Fruit fly (Drosophila melanogaster): ENCODE measurements around the gene AhcyL2.

Gene AhcyL2

DNA sequence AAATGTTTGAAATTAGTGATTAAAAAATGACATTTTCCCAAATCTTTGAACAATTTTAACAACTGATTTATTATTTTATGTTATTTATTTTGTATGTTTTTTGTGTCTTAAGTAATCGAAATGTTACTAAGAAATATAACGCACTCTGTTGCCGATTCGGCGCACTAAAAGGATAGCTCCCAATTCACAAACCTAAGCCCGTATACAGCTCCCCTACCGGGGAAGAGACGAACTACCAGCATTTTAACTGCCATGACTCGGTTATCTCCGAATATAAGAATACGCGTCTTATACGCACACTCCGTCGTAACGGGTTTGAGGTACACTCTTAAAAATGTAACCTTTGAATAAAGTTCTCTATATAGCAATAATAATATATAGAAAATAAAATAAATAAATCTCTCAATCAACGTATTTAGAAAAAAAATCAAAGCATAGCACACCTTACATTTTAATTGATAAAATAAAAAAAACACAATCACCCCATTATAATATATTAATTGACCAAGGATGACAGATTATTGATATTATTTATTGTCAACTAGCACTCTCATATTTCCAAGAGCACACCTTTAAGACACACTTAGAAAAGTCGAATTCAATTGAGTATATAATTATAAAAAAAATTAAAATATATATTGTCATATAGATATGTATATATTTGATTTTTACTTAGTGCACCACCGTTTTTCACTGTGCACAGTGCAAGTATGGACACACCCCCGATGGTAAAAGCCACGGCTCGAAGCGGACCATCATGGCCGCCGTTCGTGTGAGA is 24.0 kb downstream of the AhcyL2 start (continued):
- TF ChIP-seq CG13287 (GFP tag; IDR thresholded peaks at IDR 0.05; ENCODE audit: partially characterized antibody): peak; percentile 10; the same call in 1 of the 2 replicates
- no peak for TF ChIP-seq br (optimal IDR thresholded peaks at IDR 0.05)
- no peak for TF ChIP-seq CG7928 (GFP tag; optimal IDR thresholded peaks at IDR 0.05)
- no peak for TF ChIP-seq eyg (GFP tag; optimal IDR thresholded peaks at IDR 0.05)
- no peak for TF ChIP-seq Side (GFP tag; optimal IDR thresholded peaks at IDR 0.05)
- no peak for TF ChIP-seq cg (GFP tag; optimal IDR thresholded peaks at IDR 0.05)
- TF ChIP-seq CG7745 (tag; optimal IDR thresholded peaks at IDR 0.05): no peak
- peak; percentile 59 for TF ChIP-seq D19B (GFP tag; optimal IDR thresholded peaks at IDR 0.05)
- TF ChIP-seq Doc3 (GFP tag; IDR thresholded peaks at IDR 0.05; ENCODE audit: partially characterized antibody): no peak
- TF ChIP-seq CG32767 (GFP tag; IDR thresholded peaks at IDR 0.05): peak; percentile 78; the same call in 1 of the 2 replicates
- TF ChIP-seq psq (GFP tag; optimal IDR thresholded peaks at IDR 0.05): peak; percentile 63
- peak; percentile 46 for TF ChIP-seq Jarid2 (GFP tag; optimal IDR thresholded peaks at IDR 0.05)
- peak; percentile 74 for TF ChIP-seq ATbp (GFP tag; optimal IDR thresholded peaks at IDR 0.05)
- TF ChIP-seq bigmax (GFP tag; optimal IDR thresholded peaks at IDR 0.05): no peak
- TF ChIP-seq B-H1 (GFP tag; IDR thresholded peaks at IDR 0.05): no peak; the same call in 2 of the 3 replicates
- TF ChIP-seq CG15479 (GFP tag; optimal IDR thresholded peaks at IDR 0.05): no peak
- TF ChIP-seq ERR (GFP tag; optimal IDR thresholded peaks at IDR 0.05): no peak
- peak; percentile 89 for TF ChIP-seq sens (GFP tag)
- peak; percentile 59; the same call in 1 of the 2 replicates for TF ChIP-seq slbo (GFP tag; IDR thresholded peaks at IDR 0.05)
- TF ChIP-seq fru (optimal IDR thresholded peaks at IDR 0.05): no peak
- TF ChIP-seq Meics (GFP tag; optimal IDR thresholded peaks at IDR 0.05): peak; percentile 89
- TF ChIP-seq B-H2 (GFP tag; optimal IDR thresholded peaks at IDR 0.05): peak; percentile 49
- no peak for TF ChIP-seq fu2 (GFP tag; optimal IDR thresholded peaks at IDR 0.05)
- TF ChIP-seq Mes4 (GFP tag; optimal IDR thresholded peaks at IDR 0.05): no peak
- TF ChIP-seq H15 (GFP tag; IDR thresholded peaks at IDR 0.05): no peak
- 0 out of 3 replicates have a peak, but pooled peaks have one; percentile 5 for TF ChIP-seq CG2889 (GFP tag; IDR thresholded peaks at IDR 0.05)
- no peak for TF ChIP-seq Ets97D (GFP tag; optimal IDR thresholded peaks at IDR 0.05)
- TF ChIP-seq Tbp (GFP tag; optimal IDR thresholded peaks at IDR 0.05): no peak
- no peak for TF ChIP-seq Trl (optimal IDR thresholded peaks at IDR 0.05)
- TF ChIP-seq Trl (GFP tag; optimal IDR thresholded peaks at IDR 0.05): peak; percentile 19
- TF ChIP-seq amos (GFP tag; IDR thresholded peaks at IDR 0.05; ENCODE audit: partially characterized antibody): peak; percentile 12; the same call in 1 of the 2 replicates
- TF ChIP-seq CG1832 (GFP tag; optimal IDR thresholded peaks at IDR 0.05): no peak
- no peak for TF ChIP-seq Bteb2 (GFP tag; optimal IDR thresholded peaks at IDR 0.05)
- TF ChIP-seq Six4 (GFP tag; optimal IDR thresholded peaks at IDR 0.05): peak; percentile 74
- peak; percentile 74 for TF ChIP-seq trem (tag; optimal IDR thresholded peaks at IDR 0.05)
- TF ChIP-seq odd (GFP tag; optimal IDR thresholded peaks at IDR 0.05): peak; percentile 89
- TF ChIP-seq NC2α (GFP tag; optimal IDR thresholded peaks at IDR 0.05): no peak
- peak; percentile 60 for TF ChIP-seq CG12942 (GFP tag; optimal IDR thresholded peaks at IDR 0.05)
- peak; percentile 60 for TF ChIP-seq vvl (GFP tag; IDR thresholded peaks at IDR 0.05)
- peak; percentile 80 for TF ChIP-seq CG12104 (GFP tag; optimal IDR thresholded peaks at IDR 0.05)
- peak; percentile 89 for TF ChIP-seq grau (tag; optimal IDR thresholded peaks at IDR 0.05)
- TF ChIP-seq CG8944 (GFP tag; optimal IDR thresholded peaks at IDR 0.05): peak; percentile 12
- TF ChIP-seq Pdp1 (GFP tag; optimal IDR thresholded peaks at IDR 0.05): peak in 1 of 2 experiments; percentile 51
- peak; percentile 84 for TF ChIP-seq caup (GFP tag; optimal IDR thresholded peaks at IDR 0.05; ENCODE audit: severe bottlenecking)
- TF ChIP-seq Poxn (GFP tag; IDR thresholded peaks at IDR 0.05): no peak
- no peak for TF ChIP-seq BEAF-32 (GFP tag; optimal IDR thresholded peaks at IDR 0.05)
- TF ChIP-seq CG17802 (tag; optimal IDR thresholded peaks at IDR 0.05): peak; percentile 15
- TF ChIP-seq zfh1 (GFP tag; IDR thresholded peaks at IDR 0.05): peak; percentile 66
- peak; percentile 78 for TF ChIP-seq tin (GFP tag; optimal IDR thresholded peaks at IDR 0.05)
- TF ChIP-seq maf-S (GFP tag; optimal IDR thresholded peaks at IDR 0.05): no peak

All from whole organism, embryonic.